Fruit fly (Drosophila melanogaster) S2 (cell line): Measurements from ENCODE around the gene CG14043.

Experiments
- CG8478 ChIP-seq: fragments of >200 bp; optimal IDR thresholded peaks from 2 replicates; lab custom pipeline; 2018
- CTCF ChIP-seq, 2 experiments: fragments of >200 bp; optimal IDR thresholded peaks; 2 replicates each; lab custom pipeline; 2018

The CG14043 gene

dm6 chr2L:5010784-5011260 lies 39.3 kb downstream of the CG14043 start, which contains the start of the genes CG31917, Tfb5 and SelT:
Gene CG31917 (minus strand): TSS chr2L:5010834.
Gene Tfb5 (minus strand): TSS chr2L:5010834.
Gene SelT (plus strand): TSS chr2L:5010922.
- TF ChIP-seq CG8478 = no peak
- TF ChIP-seq CTCF (optimal IDR thresholded peaks at IDR 0.05; lab: Kevin White, UChicago) = peak in 1 of 2 experiments; percentile 10

dm6 chr2L:5020479-5020878 lies 49.0 kb downstream of the CG14043 start:
- TF ChIP-seq CTCF (optimal IDR thresholded peaks at IDR 0.05; lab: Kevin White, UChicago) (no peak), CG8478 (no peak)

dm6 chr2L:5022602-5023001 lies 51.1 kb downstream of the CG14043 start:
- TF ChIP-seq CTCF (optimal IDR thresholded peaks at IDR 0.05; lab: Kevin White, UChicago) = no peak
- TF ChIP-seq CG8478 = no peak
